Fruit fly (Drosophila melanogaster) whole organism, embryonic: ENCODE results near the gene STUB1.

Experiments
- Awh ChIP-seq: fragments of 200-800 bp; sonication (Bioruptor generic); IDR thresholded peaks from 2 replicates; pipeline ENCODE4, ENCODE4 v1.3.6; 2022; ENCODE audit warnings: missing biosample characterization, missing genetic modification characterization
- Bdp1 ChIP-seq: fragments of 200-800 bp; sonication (Bioruptor generic); optimal IDR thresholded peaks from 3 replicates; lab custom pipeline; 2016; ENCODE audit warnings: missing biosample characterization, missing genetic modification characterization
- CG10267 ChIP-seq: fragments of 200-800 bp; sonication (Bioruptor generic); optimal IDR thresholded peaks from 2 replicates; lab custom pipeline; 2018; ENCODE audit warnings: missing biosample characterization, mild to moderate bottlenecking, missing genetic modification characterization, moderate library complexity
- CG10959 ChIP-seq: fragments of 200-800 bp; sonication (Bioruptor generic); IDR thresholded peaks from 2 replicates; pipeline ENCODE4 v1.3.6; 2022; ENCODE audit warnings: missing biosample characterization, missing genetic modification characterization
- CG11085 ChIP-seq: fragments of 200-800 bp; sonication (Bioruptor generic); IDR thresholded peaks from 2 replicates; pipeline ENCODE4 v1.3.6; 2022; ENCODE audit warnings: missing biosample characterization, missing genetic modification characterization
- CG11093 ChIP-seq: fragments of 200-800 bp; sonication (Bioruptor generic); IDR thresholded peaks from 3 replicates; pipeline ENCODE4 v1.3.6; 2022; ENCODE audit warnings: missing biosample characterization, missing genetic modification characterization
- CG11456 ChIP-seq: fragments of 200-800 bp; sonication (Bioruptor generic); IDR thresholded peaks from 3 replicates; pipeline ENCODE4 v1.3.6; 2022; ENCODE audit warnings: missing biosample characterization, missing genetic modification characterization
- CG12155 ChIP-seq: fragments of 200-800 bp; sonication (Bioruptor generic); optimal IDR thresholded peaks from 3 replicates; lab custom pipeline; 2016; ENCODE audit warnings: missing biosample characterization, missing genetic modification characterization
- CG13624 ChIP-seq: fragments of 200-800 bp; sonication (Bioruptor generic); optimal IDR thresholded peaks from 2 replicates; lab custom pipeline; 2016; ENCODE audit warnings: missing biosample characterization, missing genetic modification characterization
- CG1529 ChIP-seq: fragments of 200-800 bp; sonication (Bioruptor generic); optimal IDR thresholded peaks from 3 replicates; lab custom pipeline; 2018; ENCODE audit warnings: missing biosample characterization, missing genetic modification characterization
- CG18011 ChIP-seq: fragments of 200-800 bp; sonication (Bioruptor generic); optimal IDR thresholded peaks from 2 replicates; lab custom pipeline; 2017; ENCODE audit warnings: missing biosample characterization, missing genetic modification characterization, mild to moderate bottlenecking, moderate library complexity, missing genotype
- CG2116 ChIP-seq: fragments of 200-800 bp; sonication (Bioruptor generic); optimal IDR thresholded peaks from 3 replicates; lab custom pipeline; 2018; ENCODE audit warnings: missing biosample characterization, mild to moderate bottlenecking, missing genetic modification characterization
- CG2199 ChIP-seq: fragments of 200-800 bp; sonication (Bioruptor generic); IDR thresholded peaks from 3 replicates; pipeline ENCODE4 v1.3.6; 2022; ENCODE audit warnings: missing biosample characterization, missing genetic modification characterization
- CG3065 ChIP-seq: fragments of 200-800 bp; sonication (Bioruptor generic); optimal IDR thresholded peaks from 2 replicates; lab custom pipeline; 2016; ENCODE audit warnings: missing biosample characterization, missing genetic modification characterization
- CG31224 ChIP-seq: fragments of 200-800 bp; sonication (Bioruptor generic); IDR thresholded peaks from 2 replicates; pipeline ENCODE4 v1.3.6; 2022; ENCODE audit warnings: missing biosample characterization, missing genetic modification characterization
- CG33213 ChIP-seq: fragments of 200-800 bp; sonication (Bioruptor generic); optimal IDR thresholded peaks from 3 replicates; lab custom pipeline; 2016; ENCODE audit warnings: missing biosample characterization, missing genetic modification characterization
- CG34224 ChIP-seq: fragments of 200-800 bp; sonication (Bioruptor generic); IDR thresholded peaks from 3 replicates; pipeline ENCODE4 v1.3.6; 2022; ENCODE audit warnings: missing biosample characterization, missing genetic modification characterization; ENCODE audit not compliant: partially characterized antibody
- CG3847 ChIP-seq: fragments of 200-800 bp; sonication (Bioruptor generic); IDR thresholded peaks from 2 replicates; pipeline ENCODE4 v1.3.6; 2022; ENCODE audit warnings: missing biosample characterization, missing genetic modification characterization
- CG4730 ChIP-seq: fragments of 200-800 bp; sonication (Bioruptor generic); IDR thresholded peaks from 2 replicates; pipeline ENCODE4 v1.3.6; 2022; ENCODE audit warnings: missing biosample characterization, missing genetic modification characterization
- CG5245 ChIP-seq: fragments of 200-800 bp; sonication (Bioruptor generic); optimal IDR thresholded peaks from 3 replicates; lab custom pipeline; 2016; ENCODE audit warnings: missing biosample characterization, missing genetic modification characterization
- CG5953 ChIP-seq: fragments of 200-800 bp; sonication (Bioruptor generic); IDR thresholded peaks from 2 replicates; pipeline ENCODE4 v1.3.6; 2022; ENCODE audit warnings: missing biosample characterization, missing genetic modification characterization
- CG7928 ChIP-seq: fragments of 200-800 bp; sonication (Bioruptor generic); optimal IDR thresholded peaks from 2 replicates; lab custom pipeline; 2017; ENCODE audit warnings: missing biosample characterization, mild to moderate bottlenecking, missing genetic modification characterization
- CG8924 ChIP-seq: fragments of 200-800 bp; optimal IDR thresholded peaks from 3 replicates; lab custom pipeline; 2019; ENCODE audit warnings: missing biosample characterization, mild to moderate bottlenecking, missing genetic modification characterization, moderate library complexity
- CG9437 ChIP-seq: fragments of 200-800 bp; sonication (Bioruptor generic); optimal IDR thresholded peaks from 2 replicates; lab custom pipeline; 2018; ENCODE audit warnings: missing biosample characterization, mild to moderate bottlenecking, missing genetic modification characterization
- Drgx ChIP-seq: fragments of 200-800 bp; sonication (Bioruptor generic); IDR thresholded peaks from 2 replicates; pipeline ENCODE4 v1.3.6; 2022; ENCODE audit warnings: missing biosample characterization, missing genetic modification characterization
- Eip74EF ChIP-seq, 2 experiments: fragments of 200-800 bp in 1 of 2; fragments of >200 bp in 1 of 2; sonication (Bioruptor generic) in 1 of 2; optimal IDR thresholded peaks; 2 replicates each; lab custom pipeline; 2017 to 2019; ENCODE audit warnings: missing biosample characterization in 2 of 2, missing genetic modification characterization in 2 of 2, mild to moderate bottlenecking in 1 of 2, moderate library complexity in 1 of 2
- Ets65A ChIP-seq: fragments of 200-800 bp; sonication (Bioruptor generic); peaks from one replicate; lab custom pipeline; 2016; ENCODE audit warnings: missing biosample characterization, missing genetic modification characterization
- HLH4C ChIP-seq: fragments of 200-800 bp; sonication (Bioruptor generic); IDR thresholded peaks from 3 replicates; pipeline ENCODE4 v1.3.6; 2022; ENCODE audit warnings: missing biosample characterization, missing genetic modification characterization; ENCODE audit not compliant: partially characterized antibody
- Hr51 ChIP-seq, 2 experiments: fragments of 200-800 bp; sonication (Bioruptor generic); optimal IDR thresholded peaks; 2 replicates in 1 of 2; 3 replicates in 1 of 2; lab custom pipeline; 2016 to 2018; ENCODE audit warnings: missing biosample characterization in 2 of 2, missing genetic modification characterization in 2 of 2, mild to moderate bottlenecking in 1 of 2, moderate library complexity in 1 of 2
- MTF-1 ChIP-seq: fragments of 200-800 bp; sonication (Bioruptor generic); optimal IDR thresholded peaks from 2 replicates; lab custom pipeline; 2018; ENCODE audit warnings: missing biosample characterization, mild to moderate bottlenecking, missing genetic modification characterization, borderline replicate concordance
- NC2α ChIP-seq: fragments of 200-800 bp; sonication (Bioruptor generic); optimal IDR thresholded peaks from 2 replicates; lab custom pipeline; 2016; ENCODE audit warnings: missing biosample characterization, missing genetic modification characterization
- Optix ChIP-seq: fragments of 200-800 bp; sonication (Bioruptor generic); IDR thresholded peaks from 3 replicates; pipeline ENCODE4 v1.3.6; 2022; ENCODE audit warnings: missing biosample characterization, missing genetic modification characterization
- Ssrp ChIP-seq: fragments of 200-800 bp; sonication (Bioruptor generic); optimal IDR thresholded peaks from 2 replicates; lab custom pipeline; 2018; ENCODE audit warnings: missing biosample characterization, mild to moderate bottlenecking, missing genetic modification characterization, moderate library complexity
- al ChIP-seq: fragments of 200-800 bp; sonication (Bioruptor generic); IDR thresholded peaks from 2 replicates; pipeline ENCODE4 v1.3.6; 2022; ENCODE audit warnings: missing biosample characterization, missing genetic modification characterization
- ara ChIP-seq: fragments of 200-800 bp; sonication (Bioruptor generic); IDR thresholded peaks from 2 replicates; pipeline ENCODE4 v1.3.6; 2022; ENCODE audit warnings: missing biosample characterization, missing genetic modification characterization
- cwo ChIP-seq: fragments of 200-800 bp; sonication (Bioruptor generic); optimal IDR thresholded peaks from 3 replicates; lab custom pipeline; 2017; ENCODE audit warnings: missing biosample characterization, missing genetic modification characterization, mild to moderate bottlenecking, moderate library complexity, missing genetic modification reagents
- esg ChIP-seq: fragments of 200-800 bp; sonication (Bioruptor generic); conservative IDR thresholded peaks from 2 replicates; pipeline ENCODE4 v1.3.6; 2022; ENCODE audit warnings: missing biosample characterization, missing genetic modification characterization
- fd3F ChIP-seq: fragments of 200-800 bp; sonication (Bioruptor generic); optimal IDR thresholded peaks from 2 replicates; lab custom pipeline; 2018; ENCODE audit warnings: missing biosample characterization, mild to moderate bottlenecking, missing genetic modification characterization, moderate library complexity
- gfzf ChIP-seq: fragments of 200-800 bp; sonication (Bioruptor generic); optimal IDR thresholded peaks from 2 replicates; lab custom pipeline; 2016; ENCODE audit warnings: missing biosample characterization, mild to moderate bottlenecking, missing genetic modification characterization, moderate library complexity
- h ChIP-seq: fragments of >200 bp; optimal IDR thresholded peaks from 2 replicates; lab custom pipeline; 2017
- lab ChIP-seq: fragments of 200-800 bp; sonication (Bioruptor generic); optimal IDR thresholded peaks from 3 replicates; lab custom pipeline; 2017; ENCODE audit warnings: missing biosample characterization, missing genetic modification characterization, mild to moderate bottlenecking, moderate library complexity, missing genetic modification reagents
- luna ChIP-seq: fragments of 200-800 bp; sonication (Bioruptor generic); optimal IDR thresholded peaks from 2 replicates; lab custom pipeline; 2016; ENCODE audit warnings: missing biosample characterization, missing genetic modification characterization
- onecut ChIP-seq: fragments of 200-800 bp; sonication (Bioruptor generic); IDR thresholded peaks from 2 replicates; pipeline ENCODE4 v1.3.6; 2022; ENCODE audit warnings: missing biosample characterization, missing genetic modification characterization
- org-1 ChIP-seq: fragments of 200-800 bp; sonication (Bioruptor generic); optimal IDR thresholded peaks from 2 replicates; lab custom pipeline; 2017; ENCODE audit warnings: missing biosample characterization, missing genetic modification characterization
- pnt ChIP-seq: fragments of 200-800 bp; sonication (Bioruptor generic); optimal IDR thresholded peaks from 3 replicates; lab custom pipeline; 2016; ENCODE audit warnings: missing biosample characterization, missing genetic modification characterization
- salm ChIP-seq: fragments of 200-800 bp; sonication (Bioruptor generic); optimal IDR thresholded peaks from 2 replicates; lab custom pipeline; 2018; ENCODE audit warnings: missing biosample characterization, mild to moderate bottlenecking, missing genetic modification characterization
- schlank ChIP-seq: fragments of 200-800 bp; sonication (Bioruptor generic); optimal IDR thresholded peaks from 2 replicates; lab custom pipeline; 2018; ENCODE audit warnings: missing biosample characterization, mild to moderate bottlenecking, missing genetic modification characterization
- stwl ChIP-seq: fragments of 200-800 bp; sonication (Bioruptor generic); optimal IDR thresholded peaks from 3 replicates; lab custom pipeline; 2018; ENCODE audit warnings: missing biosample characterization, mild to moderate bottlenecking, missing genetic modification characterization, moderate library complexity
- unc-4 ChIP-seq: fragments of 200-800 bp; sonication (Bioruptor generic); IDR thresholded peaks from 2 replicates; pipeline ENCODE4 v1.3.6; 2022; ENCODE audit warnings: missing biosample characterization, missing genetic modification characterization; ENCODE audit not compliant: partially characterized antibody

Gene STUB1

dm6 chr2L:10430802-10431476 is 6.4 kb upstream of the STUB1 start, which contains the start of the genes Bug22 and TfIIB:
Gene Bug22, minus strand, starts transcription at chr2L:10430918.
Gene TfIIB, plus strand, starts transcription at chr2L:10431338.
- TF ChIP-seq Ets65A (peak; percentile 94), al (GFP tag; lab: Robert Waterston, UW) (no peak), CG11456 (peak; percentile 90), unc-4 (no peak; the same call in 1 of the 2 replicates), CG31224 (GFP tag; lab: Robert Waterston, UW) (peak; percentile 38; the same call in 1 of the 2 replicates), esg (GFP tag; lab: Robert Waterston, UW) (peak; percentile 41; the same call in 1 of the 2 replicates), CG3847 (GFP tag; lab: Robert Waterston, UW) (peak; percentile 73), CG11085 (GFP tag; lab: Robert Waterston, UW) (0 out of 2 replicates have a peak, but pooled peaks have one; percentile 44), Hr51 (GFP tag; optimal IDR thresholded peaks at IDR 0.05; lab: Kevin White, UChicago) (peak; percentile 75 to 76), cwo (GFP tag; lab: Kevin White, UChicago) (no peak), CG13624 (GFP tag; lab: Kevin White, UChicago) (peak; percentile 62), CG5953 (GFP tag; lab: Robert Waterston, UW) (no peak), Bdp1 (GFP tag; lab: Kevin White, UChicago) (peak; percentile 27), CG2116 (GFP tag; lab: Kevin White, UChicago) (peak; percentile 75), CG9437 (GFP tag; lab: Kevin White, UChicago) (peak; percentile 34), luna (GFP tag; lab: Kevin White, UChicago) (no peak), CG10267 (tag; lab: Kevin White, UChicago) (peak; percentile 56), fd3F (GFP tag; lab: Kevin White, UChicago) (peak; percentile 61), CG1529 (GFP tag; lab: Kevin White, UChicago) (peak; percentile 6), CG18011 (peak; percentile 61), schlank (tag; lab: Kevin White, UChicago) (peak; percentile 33), onecut (GFP tag; lab: Robert Waterston, UW) (peak; percentile 63), lab (GFP tag; lab: Kevin White, UChicago) (no peak), Ssrp (tag; lab: Kevin White, UChicago) (peak; percentile 58), CG7928 (no peak), Awh (GFP tag; lab: Robert Waterston, UW) (0 out of 2 replicates have a peak, but pooled peaks have one; percentile 37), salm (tag; lab: Kevin White, UChicago) (peak; percentile 17), CG33213 (peak; percentile 35), MTF-1 (GFP tag; lab: Kevin White, UChicago) (peak; percentile 19), CG8924 (peak; percentile 83), CG2199 (GFP tag; lab: Robert Waterston, UW) (no peak), pnt (peak; percentile 43), CG11093 (peak; percentile 29; the same call in 1 of the 3 replicates), HLH4C (GFP tag; lab: Robert Waterston, UW) (0 out of 3 replicates have a peak, but pooled peaks have one; percentile 33), CG10959 (no peak), Optix (GFP tag; lab: Robert Waterston, UW) (peak; percentile 60; the same call in 1 of the 3 replicates), ara (GFP tag; lab: Robert Waterston, UW) (peak; percentile 38; the same call in 1 of the 2 replicates), CG4730 (peak; percentile 32; the same call in 1 of the 2 replicates), CG34224 (0 out of 3 replicates have a peak, but pooled peaks have one; percentile 8), NC2α (GFP tag; lab: Kevin White, UChicago) (no peak), gfzf (GFP tag; lab: Kevin White, UChicago) (peak; percentile 15), org-1 (no peak), h (lab: Kevin White, UChicago) (no peak), stwl (tag; lab: Kevin White, UChicago) (peak; percentile 64), Eip74EF (GFP tag; optimal IDR thresholded peaks at IDR 0.05; lab: Kevin White, UChicago) (peak in 1 of 2 experiments; percentile 56), CG12155 (GFP tag; lab: Kevin White, UChicago) (peak; percentile 72), CG5245 (GFP tag; lab: Kevin White, UChicago) (peak; percentile 67), Drgx (peak; percentile 51; the same call in 1 of the 2 replicates), CG3065 (peak; percentile 12)
